Fruit fly (Drosophila melanogaster): ENCODE results near the gene Rab7.

dm6 chr3R:23996224-23996623 is 3.4 kb downstream of the Rab7 start, which contains the start of gene LSm3:
- TF ChIP-seq Sox102F (GFP tag; optimal IDR thresholded peaks at IDR 0.05) (no peak), CG11762 (GFP tag; optimal IDR thresholded peaks at IDR 0.05; ENCODE audit: insufficient read depth) (no peak), acj6 (GFP tag; optimal IDR thresholded peaks at IDR 0.05) (no peak), dsx (GFP tag; optimal IDR thresholded peaks at IDR 0.05; ENCODE audit: poor library complexity, severe bottlenecking) (no peak), fkh (GFP tag; optimal IDR thresholded peaks at IDR 0.05) (no peak), CG1621 (tag; optimal IDR thresholded peaks at IDR 0.05) (no peak), CG7368 (GFP tag; optimal IDR thresholded peaks at IDR 0.05) (no peak)
